Worm (Caenorhabditis elegans): Measurements from ENCODE around the gene srw-36.

DNA sequence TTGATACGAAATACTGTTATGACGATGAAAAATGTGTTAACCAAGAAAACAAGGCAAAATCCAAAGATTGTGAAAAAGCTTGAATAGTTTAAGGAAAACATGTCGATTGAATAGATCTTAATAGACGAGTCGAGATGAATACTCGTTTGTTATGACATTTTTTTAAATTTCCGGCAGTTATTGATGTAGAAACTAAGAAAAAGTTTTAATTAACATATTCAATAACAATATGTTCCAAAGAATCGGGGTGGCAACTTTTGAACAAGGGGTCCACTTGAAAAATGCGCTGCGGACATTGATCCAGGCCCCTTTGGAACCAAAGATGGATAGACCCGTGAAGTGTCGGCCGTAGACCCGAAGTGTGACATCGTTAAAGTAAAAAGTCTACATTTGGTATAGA lies 11.8 kb upstream of the srw-36 start, which contains the start of gene str-61:
- TF ChIP-seq nhr-28 (tag; optimal IDR thresholded peaks at IDR 0.05) (no peak), blmp-1 (tag; optimal IDR thresholded peaks at IDR 0.05) (no peak), nhr-12 (tag; optimal IDR thresholded peaks at IDR 0.05) (no peak), elt-1 (tag; optimal IDR thresholded peaks at IDR 0.05; ENCODE audit: borderline replicate concordance, insufficient read depth) (no peak), ceh-39 (tag; optimal IDR thresholded peaks at IDR 0.05) (no peak)

Measured in whole organism, mixed stage, embryonic.